Worm (Caenorhabditis elegans) whole organism, young adult: ENCODE measurements around the gene tag-343.
A peak's percentile ranks its signal among the peaks of the same experiment; 100 is the strongest.

Experiments
- B0261.1 ChIP-seq: sonication (generic microtip); optimal IDR thresholded peaks from 2 replicates; lab custom pipeline; 2016; ENCODE audit warnings: mild to moderate bottlenecking, missing genetic modification characterization, moderate library complexity, missing compliant biosample characterization
- D2030.7 ChIP-seq: fragments of 200-800 bp; sonication (Bioruptor generic); IDR thresholded peaks from 2 replicates; pipeline ENCODE4 v1.3.6; 2022; ENCODE audit warnings: missing genetic modification reagents, missing genetic modification characterization, missing compliant biosample characterization
- F22D6.2 ChIP-seq: sonication (generic microtip); optimal IDR thresholded peaks from 2 replicates; lab custom pipeline; 2016; ENCODE audit warnings: mild to moderate bottlenecking, missing genetic modification characterization, missing compliant biosample characterization
- F37B4.10 ChIP-seq: fragments of 200-800 bp; sonication (Bioruptor generic); IDR thresholded peaks from 2 replicates; pipeline ENCODE4 v1.3.6; 2022; ENCODE audit warnings: missing genetic modification characterization, missing compliant biosample characterization
- F39B2.1 ChIP-seq: fragments of 200-800 bp; sonication (Bioruptor generic); IDR thresholded peaks from 2 replicates; pipeline ENCODE4 v1.3.6; 2022; ENCODE audit warnings: missing genetic modification reagents, missing genetic modification characterization, missing compliant biosample characterization
- F55B11.4 ChIP-seq: sonication (generic microtip); optimal IDR thresholded peaks from 2 replicates; lab custom pipeline; 2016; ENCODE audit warnings: missing compliant biosample characterization, missing genetic modification characterization, borderline replicate concordance; ENCODE audit not compliant: insufficient read depth
- F57C9.4 ChIP-seq: sonication (generic microtip); optimal IDR thresholded peaks from 2 replicates; lab custom pipeline; 2017; ENCODE audit warnings: mild to moderate bottlenecking, missing genetic modification characterization, missing compliant biosample characterization
- Y79H2A.3 ChIP-seq: fragments of 200-800 bp; sonication (Bioruptor generic); conservative IDR thresholded peaks from 2 replicates; pipeline ENCODE4 v1.3.6; 2022; ENCODE audit warnings: missing genetic modification reagents, missing genetic modification characterization, missing compliant biosample characterization
- Y95B8A.8 ChIP-seq: fragments of 200-800 bp; sonication (Bioruptor generic); IDR thresholded peaks from 2 replicates; pipeline ENCODE4 v1.3.6; 2022; ENCODE audit warnings: missing genetic modification reagents, missing genetic modification characterization, missing compliant biosample characterization
- ZK185.1 ChIP-seq: sonication (generic microtip); optimal IDR thresholded peaks from 2 replicates; lab custom pipeline; 2016; ENCODE audit warnings: mild to moderate bottlenecking, missing genetic modification characterization, missing compliant biosample characterization; ENCODE audit not compliant: poor library complexity, severe bottlenecking
- ama-1 ChIP-seq, 3 experiments: fragments of 150-350 bp in 1 of 3; sonication (generic microtip) in 2 of 3; optimal IDR thresholded peaks; 2 replicates each; lab custom pipeline; 2014 to 2018; ENCODE audit warnings: missing biosample characterization in 2 of 3, missing genetic modification characterization in 2 of 3, missing genetic modification reagents in 2 of 3
- athp-1 ChIP-seq: sonication (generic microtip); optimal IDR thresholded peaks from 2 replicates; lab custom pipeline; 2017; ENCODE audit warnings: mild to moderate bottlenecking, missing genetic modification characterization, missing compliant biosample characterization
- attf-3 ChIP-seq: fragments of 200-800 bp; sonication (Bioruptor generic); conservative IDR thresholded peaks from 2 replicates; pipeline ENCODE4 v1.3.6; 2022; ENCODE audit warnings: missing genetic modification reagents, missing genetic modification characterization, missing compliant biosample characterization
- attf-5 ChIP-seq: fragments of 200-800 bp; sonication (Bioruptor generic); optimal IDR thresholded peaks from 2 replicates; lab custom pipeline; 2018; ENCODE audit warnings: mild to moderate bottlenecking, missing genetic modification characterization, missing compliant biosample characterization
- bed-1 ChIP-seq: fragments of 200-800 bp; sonication (Bioruptor generic); IDR thresholded peaks from 2 replicates; pipeline ENCODE4 v1.3.6; 2022; ENCODE audit warnings: missing genetic modification reagents, missing genetic modification characterization, missing compliant biosample characterization
- ccch-3 ChIP-seq: fragments of 200-800 bp; sonication (Bioruptor generic); optimal IDR thresholded peaks from 2 replicates; lab custom pipeline; 2018; ENCODE audit warnings: mild to moderate bottlenecking, missing genetic modification characterization, missing compliant biosample characterization
- ceh-100 ChIP-seq: fragments of 200-800 bp; sonication (Bioruptor generic); IDR thresholded peaks from 2 replicates; pipeline ENCODE4 v1.3.6; 2022; ENCODE audit warnings: missing genetic modification reagents, missing genetic modification characterization, missing compliant biosample characterization
- ceh-40 ChIP-seq: fragments of 200-800 bp; sonication (Bioruptor generic); IDR thresholded peaks from 2 replicates; pipeline ENCODE4 v1.3.6; 2022; ENCODE audit warnings: missing genetic modification characterization, missing compliant biosample characterization
- ceh-79 ChIP-seq: sonication (generic microtip); optimal IDR thresholded peaks from 2 replicates; lab custom pipeline; 2017; ENCODE audit warnings: mild to moderate bottlenecking, missing genetic modification characterization, missing compliant biosample characterization
- dox-1 ChIP-seq: fragments of 200-800 bp; sonication (Bioruptor generic); IDR thresholded peaks from 2 replicates; pipeline ENCODE4 v1.3.6; 2022; ENCODE audit warnings: missing genetic modification reagents, missing genetic modification characterization, missing compliant biosample characterization
- dpl-1 ChIP-seq: fragments of 150-350 bp; optimal IDR thresholded peaks from 2 replicates; lab custom pipeline; 2014; ENCODE audit warnings: missing biosample characterization, missing genetic modification reagents, missing genetic modification characterization
- egrh-3 ChIP-seq: fragments of 200-800 bp; sonication (Bioruptor generic); IDR thresholded peaks from 2 replicates; pipeline ENCODE4 v1.3.6; 2022; ENCODE audit warnings: missing genetic modification reagents, missing genetic modification characterization, missing compliant biosample characterization
- hmg-20 ChIP-seq: fragments of 200-800 bp; sonication (Bioruptor generic); IDR thresholded peaks from 2 replicates; pipeline ENCODE4 v1.3.6; 2022; ENCODE audit warnings: missing genetic modification reagents, missing genetic modification characterization, missing compliant biosample characterization
- hsf-1 ChIP-seq: fragments of 200-800 bp; sonication (Bioruptor generic); IDR thresholded peaks from 2 replicates; pipeline ENCODE4 v1.3.6; 2022; ENCODE audit warnings: missing genetic modification reagents, missing genetic modification characterization, missing compliant biosample characterization
- lag-1 ChIP-seq: fragments of 200-800 bp; sonication (Bioruptor generic); IDR thresholded peaks from 2 replicates; pipeline ENCODE4 v1.3.6; 2022; ENCODE audit warnings: missing genetic modification reagents, missing genetic modification characterization, missing compliant biosample characterization
- let-526 ChIP-seq: fragments of 200-800 bp; sonication (Bioruptor generic); IDR thresholded peaks from 2 replicates; pipeline ENCODE4 v1.3.6; 2022; ENCODE audit warnings: missing genetic modification reagents, missing genetic modification characterization, missing compliant biosample characterization
- let-607 ChIP-seq, 2 experiments: fragments of 200-800 bp in 1 of 2; sonication (Bioruptor generic) in 1 of 2; sonication (generic microtip) in 1 of 2; optimal IDR thresholded peaks; 2 replicates each; lab custom pipeline; 2016 to 2018; ENCODE audit warnings: mild to moderate bottlenecking in 2 of 2, missing compliant biosample characterization in 2 of 2, missing genetic modification characterization in 2 of 2, moderate library complexity in 2 of 2, missing genotype in 1 of 2
- lin-35 ChIP-seq, 3 experiments: fragments of 150-350 bp in 2 of 3; sonication (generic microtip) in 1 of 3; optimal IDR thresholded peaks; 2 replicates each; lab custom pipeline; 2014 to 2018; ENCODE audit warnings: missing biosample characterization in 3 of 3, missing genetic modification characterization in 3 of 3, missing genetic modification reagents in 3 of 3
- lir-1 ChIP-seq: fragments of 200-800 bp; sonication (Bioruptor generic); conservative IDR thresholded peaks from 2 replicates; pipeline ENCODE4 v1.3.6; 2022; ENCODE audit warnings: missing genetic modification reagents, missing genetic modification characterization, missing compliant biosample characterization
- lsl-1 ChIP-seq: fragments of 200-800 bp; sonication (Bioruptor generic); optimal IDR thresholded peaks from 2 replicates; lab custom pipeline; 2018; ENCODE audit warnings: mild to moderate bottlenecking, missing genetic modification characterization, moderate library complexity, missing compliant biosample characterization
- madf-6 ChIP-seq: fragments of 200-800 bp; sonication (Bioruptor generic); IDR thresholded peaks from 2 replicates; pipeline ENCODE4 v1.3.6; 2022; ENCODE audit warnings: missing genetic modification reagents, missing genetic modification characterization, missing compliant biosample characterization
- mcd-1 ChIP-seq: fragments of 200-800 bp; sonication (Bioruptor generic); IDR thresholded peaks from 2 replicates; pipeline ENCODE4 v1.3.6; 2022; ENCODE audit warnings: missing genetic modification reagents, missing genetic modification characterization, missing compliant biosample characterization
- mes-4 ChIP-seq: sonication (generic microtip); optimal IDR thresholded peaks from 2 replicates; lab custom pipeline; 2016; ENCODE audit warnings: missing genotype, missing genetic modification characterization, missing compliant biosample characterization
- nfya-2 ChIP-seq: fragments of 200-800 bp; sonication (Bioruptor generic); IDR thresholded peaks from 2 replicates; pipeline ENCODE4 v1.3.6; 2022; ENCODE audit warnings: missing genetic modification reagents, missing genetic modification characterization, missing compliant biosample characterization
- nhr-179 ChIP-seq: sonication (generic microtip); optimal IDR thresholded peaks from 2 replicates; lab custom pipeline; 2016; ENCODE audit warnings: mild to moderate bottlenecking, missing genetic modification characterization, missing compliant biosample characterization
- nhr-27 ChIP-seq: fragments of 200-800 bp; sonication (Bioruptor generic); optimal IDR thresholded peaks from 2 replicates; lab custom pipeline; 2018; ENCODE audit warnings: mild to moderate bottlenecking, missing genetic modification characterization, moderate library complexity, missing compliant biosample characterization
- pbrm-1 ChIP-seq: fragments of 200-800 bp; sonication (Bioruptor generic); IDR thresholded peaks from 2 replicates; pipeline ENCODE4 v1.3.6; 2022; ENCODE audit warnings: missing genetic modification reagents, missing genetic modification characterization, missing compliant biosample characterization
- pha-4 ChIP-seq: fragments of 150-350 bp; sonication (generic microtip); optimal IDR thresholded peaks from 2 replicates; lab custom pipeline; 2014; ENCODE audit warnings: missing biosample characterization, missing genetic modification reagents, missing genetic modification characterization
- rcor-1 ChIP-seq: fragments of 200-800 bp; sonication (Bioruptor generic); IDR thresholded peaks from 2 replicates; pipeline ENCODE4 v1.3.6; 2022; ENCODE audit warnings: missing genetic modification reagents, missing genetic modification characterization, missing compliant biosample characterization
- repo-1 ChIP-seq: sonication (generic microtip); optimal IDR thresholded peaks from 2 replicates; lab custom pipeline; 2017; ENCODE audit warnings: mild to moderate bottlenecking, missing genetic modification characterization, missing compliant biosample characterization
- sea-2 ChIP-seq: fragments of 200-800 bp; sonication (Bioruptor generic); IDR thresholded peaks from 2 replicates; pipeline ENCODE4 v1.3.6; 2022; ENCODE audit warnings: missing genetic modification characterization, missing compliant biosample characterization
- snpc-4 ChIP-seq, 5 experiments: fragments of 150-350 bp in 1 of 5; sonication (generic microtip) in 4 of 5; optimal IDR thresholded peaks; 2 replicates each; lab custom pipeline; 2014 to 2018; ENCODE audit warnings: missing genetic modification characterization in 5 of 5, missing biosample characterization in 3 of 5, antibody characterized with exemption in 2 of 5, mild to moderate bottlenecking in 2 of 5, missing compliant biosample characterization in 2 of 5, missing genotype in 2 of 5, moderate library complexity in 2 of 5, missing genetic modification reagents in 1 of 5
- tbp1 ChIP-seq: fragments of 200-800 bp; sonication (Bioruptor generic); optimal IDR thresholded peaks from 2 replicates; lab custom pipeline; 2018; ENCODE audit warnings: mild to moderate bottlenecking, missing genetic modification characterization, missing compliant biosample characterization
- tbx-9 ChIP-seq: sonication (generic microtip); optimal IDR thresholded peaks from 2 replicates; lab custom pipeline; 2016; ENCODE audit warnings: borderline replicate concordance, missing genetic modification characterization, inconsistent platforms, missing compliant biosample characterization
- tlf-1 ChIP-seq: fragments of 200-800 bp; sonication (Bioruptor generic); optimal IDR thresholded peaks from 2 replicates; lab custom pipeline; 2018; ENCODE audit warnings: mild to moderate bottlenecking, missing genetic modification characterization, missing compliant biosample characterization
- unc-130 ChIP-seq: sonication (generic microtip); optimal IDR thresholded peaks from 2 replicates; lab custom pipeline; 2016; ENCODE audit warnings: missing genetic modification reagents, missing genetic modification characterization, missing compliant biosample characterization

The tag-343 gene

ce11 chrX:16617427-16618128 lies 57.0 kb downstream of the tag-343 start (continued):
- no peak for TF ChIP-seq lag-1 (GFP tag; lab: Robert Waterston, UW)
- TF ChIP-seq tbp1: peak; percentile 83
- no peak for TF ChIP-seq ama-1 (optimal IDR thresholded peaks at IDR 0.05; lab: Kevin White, UChicago)
- peak in 1 of 2 experiments; percentile 40 for TF ChIP-seq ama-1 (GFP tag; optimal IDR thresholded peaks at IDR 0.05; lab: Kevin White, UChicago)
- no peak for TF ChIP-seq tlf-1 (GFP tag; lab: Kevin White, UChicago)
- TF ChIP-seq let-607 (tag; optimal IDR thresholded peaks at IDR 0.05; lab: Kevin White, UChicago): no peak
- 0 out of 2 replicates have a peak, but pooled peaks have one; percentile 5 for TF ChIP-seq dox-1 (GFP tag; lab: Robert Waterston, UW)
- TF ChIP-seq mcd-1 (GFP tag; lab: Robert Waterston, UW): no peak
- TF ChIP-seq rcor-1 (GFP tag; lab: Robert Waterston, UW): 0 out of 2 replicates have a peak, but pooled peaks have one; percentile 13
- TF ChIP-seq unc-130 (GFP tag; lab: Kevin White, UChicago): no peak
- TF ChIP-seq pha-4 (tag; lab: Kevin White, UChicago): no peak
- no peak for TF ChIP-seq dpl-1 (GFP tag; lab: Kevin White, UChicago)
- TF ChIP-seq D2030.7 (GFP tag; lab: Robert Waterston, UW): 0 out of 2 replicates have a peak, but pooled peaks have one; percentile 11
- no peak for TF ChIP-seq snpc-4 (GFP tag; optimal IDR thresholded peaks at IDR 0.05; lab: Kevin White, UChicago)
- peak in 2 of 4 experiments; percentile 0 to 45 for TF ChIP-seq snpc-4 (tag; optimal IDR thresholded peaks at IDR 0.05; lab: Kevin White, UChicago)
- TF ChIP-seq attf-5: no peak
- TF ChIP-seq let-526: no peak
- no peak for TF ChIP-seq hsf-1 (GFP tag; lab: Robert Waterston, UW)
- no peak for TF ChIP-seq lsl-1 (GFP tag; lab: Kevin White, UChicago)
- TF ChIP-seq ceh-40 (GFP tag; lab: Robert Waterston, UW): 0 out of 2 replicates have a peak, but pooled peaks have one; percentile 23
- no peak for TF ChIP-seq Y79H2A.3 (GFP tag; lab: Robert Waterston, UW)
- peak; percentile 23; the same call in 1 of the 2 replicates for TF ChIP-seq madf-6 (GFP tag; lab: Robert Waterston, UW)
- TF ChIP-seq F22D6.2 (tag; lab: Kevin White, UChicago): no peak
- no peak for TF ChIP-seq nhr-179 (tag; lab: Kevin White, UChicago)
- no peak for TF ChIP-seq sea-2 (GFP tag; lab: Robert Waterston, UW)
- TF ChIP-seq lir-1 (GFP tag; lab: Robert Waterston, UW): no peak
- TF ChIP-seq F57C9.4: no peak
- TF ChIP-seq ceh-100 (GFP tag; lab: Robert Waterston, UW): no peak
- no peak for TF ChIP-seq attf-3 (GFP tag; lab: Robert Waterston, UW)
- no peak for TF ChIP-seq mes-4 (tag; lab: Kevin White, UChicago)
- peak; percentile 13; the same call in 1 of the 2 replicates for TF ChIP-seq pbrm-1 (GFP tag; lab: Robert Waterston, UW)
- no peak for TF ChIP-seq nfya-2 (GFP tag; lab: Robert Waterston, UW)
- TF ChIP-seq B0261.1: no peak
- TF ChIP-seq nhr-27 (tag; lab: Kevin White, UChicago): no peak
- no peak for TF ChIP-seq egrh-3 (GFP tag; lab: Robert Waterston, UW)
- no peak for TF ChIP-seq ZK185.1 (tag; lab: Kevin White, UChicago)
- TF ChIP-seq athp-1 (tag; lab: Kevin White, UChicago): no peak
- no peak for TF ChIP-seq lin-35 (GFP tag; optimal IDR thresholded peaks at IDR 0.05; lab: Kevin White, UChicago)
- TF ChIP-seq ceh-79: no peak
- no peak for TF ChIP-seq F55B11.4
- no peak for TF ChIP-seq F39B2.1 (GFP tag; lab: Robert Waterston, UW)
- no peak for TF ChIP-seq F37B4.10 (GFP tag; lab: Robert Waterston, UW)
- no peak for TF ChIP-seq ccch-3 (GFP tag; lab: Kevin White, UChicago)
- TF ChIP-seq tbx-9 (tag; lab: Kevin White, UChicago): no peak
- no peak for TF ChIP-seq bed-1 (GFP tag; lab: Robert Waterston, UW)
- no peak for TF ChIP-seq repo-1 (tag; lab: Kevin White, UChicago)
- no peak for TF ChIP-seq hmg-20 (GFP tag; lab: Robert Waterston, UW)
- no peak for TF ChIP-seq Y95B8A.8 (GFP tag; lab: Robert Waterston, UW)
